Worm (Caenorhabditis elegans): ENCODE results near the gene T22C8.4.

Gene T22C8.4

ce11 chrII:8625163-8625562 is 1.9 kb upstream of the T22C8.4 start, which contains the start of gene sptf-2 (continued):
- TF ChIP-seq nhr-28 (tag; optimal IDR thresholded peaks at IDR 0.05): peak; percentile 92

- TF ChIP-seq nhr-28 (tag; optimal IDR thresholded peaks at IDR 0.05) (peak; percentile 14), unc-130 (GFP tag; optimal IDR thresholded peaks at IDR 0.05) (no peak)
Observed at ce11 chrII:8621883-8622282, 1.4 kb downstream of the T22C8.4 start, which contains the start of gene T22C8.3. T22C8.3 (minus strand) TSS chrII:8621983.

ce11 chrII:8617516-8617915 is 5.8 kb downstream of the T22C8.4 start, which contains the start of gene chhy-1:
chhy-1 (minus strand) TSS chrII:8617616.
- TF ChIP-seq F37D6.2 (tag; optimal IDR thresholded peaks at IDR 0.05) (no peak), gei-8 (GFP tag; optimal IDR thresholded peaks at IDR 0.05) (no peak), daf-8 (GFP tag; IDR thresholded peaks at IDR 0.05) (no peak), Y5F2A.4 (GFP tag; optimal IDR thresholded peaks at IDR 0.05) (no peak)

DNA sequence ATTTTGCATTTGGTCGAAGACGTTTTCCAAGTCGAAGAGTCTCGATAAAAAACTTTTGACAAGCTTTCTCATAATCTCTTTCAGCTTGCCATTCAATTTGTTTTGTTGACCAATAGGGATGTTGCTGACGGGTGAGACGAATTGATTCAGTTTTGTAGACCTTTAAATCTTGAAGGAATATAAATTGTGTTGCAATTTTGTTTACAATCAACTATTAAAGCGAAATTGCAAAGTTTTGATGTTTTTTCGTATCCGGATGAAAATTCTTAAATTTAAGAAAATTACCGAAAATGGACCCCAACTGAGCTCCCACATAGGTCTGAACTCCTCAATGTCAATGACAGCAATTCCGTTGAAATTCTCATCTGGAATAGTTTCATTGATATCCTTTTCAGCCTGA is 7.1 kb downstream of the T22C8.4 start:
- TF ChIP-seq spr-1 (tag; optimal IDR thresholded peaks at IDR 0.05): no peak
- no peak for TF ChIP-seq nhr-6 (tag; optimal IDR thresholded peaks at IDR 0.05)
- TF ChIP-seq mxl-3 (GFP tag; optimal IDR thresholded peaks at IDR 0.05): no peak
- peak in 1 of 2 experiments; percentile 91 for TF ChIP-seq unc-62 (GFP tag; optimal IDR thresholded peaks at IDR 0.05 in 1 of 2)
- TF ChIP-seq unc-62 (tag; optimal IDR thresholded peaks at IDR 0.05): no peak
- no peak for TF ChIP-seq sdz-12 (GFP tag; optimal IDR thresholded peaks at IDR 0.05)

DNA sequence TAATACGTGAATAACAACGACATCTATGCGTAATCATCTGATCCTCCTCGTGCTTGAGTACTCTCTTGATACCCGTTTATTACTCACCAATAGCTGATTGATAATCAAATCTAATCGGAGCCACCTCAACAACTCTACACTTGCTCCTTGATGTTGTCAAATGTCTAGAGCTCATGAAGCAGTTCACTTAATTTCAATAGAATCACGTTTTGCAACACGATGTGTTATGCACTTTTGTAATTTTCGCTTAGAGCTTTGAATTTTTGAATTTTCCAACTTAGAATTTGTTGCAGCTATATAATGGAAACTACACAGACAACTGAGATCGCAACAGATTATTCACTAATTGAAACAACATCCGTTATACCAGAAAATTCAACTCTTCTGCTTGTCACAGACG is 10.8 kb downstream of the T22C8.4 start, which contains the start of gene T22C8.1:
Gene T22C8.1 (plus strand): TSS at position 301 of the 400 bp plus-strand sequence.
- TF ChIP-seq lin-38 (GFP tag; IDR thresholded peaks at IDR 0.05): no peak
- TF ChIP-seq Y5F2A.4 (GFP tag; optimal IDR thresholded peaks at IDR 0.05): no peak
- no peak for TF ChIP-seq cey-2 (tag; optimal IDR thresholded peaks at IDR 0.05; ENCODE audit: borderline replicate concordance, insufficient read depth)
- TF ChIP-seq lin-15B (tag; optimal IDR thresholded peaks at IDR 0.05): no peak
- no peak for TF ChIP-seq R02D3.7 (tag; optimal IDR thresholded peaks at IDR 0.05)
- TF ChIP-seq snpc-1.2 (GFP tag; IDR thresholded peaks at IDR 0.05): no peak
- no peak for TF ChIP-seq Y105C5A.15 (GFP tag; IDR thresholded peaks at IDR 0.05)
- no peak for TF ChIP-seq duxl-1 (tag; optimal IDR thresholded peaks at IDR 0.05; ENCODE audit: poor library complexity)
- no peak for TF ChIP-seq hlh-30 (tag; optimal IDR thresholded peaks at IDR 0.05; ENCODE audit: insufficient read depth)
- no peak for TF ChIP-seq T26A8.4 (GFP tag; IDR thresholded peaks at IDR 0.05)
- no peak for TF ChIP-seq F37D6.2 (tag; optimal IDR thresholded peaks at IDR 0.05)
- TF ChIP-seq zag-1 (tag; optimal IDR thresholded peaks at IDR 0.05): no peak
- no peak for TF ChIP-seq lin-13 (GFP tag; optimal IDR thresholded peaks at IDR 0.05)
- TF ChIP-seq zip-2 (tag; optimal IDR thresholded peaks at IDR 0.05): no peak
- no peak for TF ChIP-seq nhr-48 (tag; optimal IDR thresholded peaks at IDR 0.05)
- TF ChIP-seq hif-1 (tag; optimal IDR thresholded peaks at IDR 0.05): no peak
- TF ChIP-seq daf-16 (GFP tag; optimal IDR thresholded peaks at IDR 0.05): no peak
- TF ChIP-seq daf-16 (tag; optimal IDR thresholded peaks at IDR 0.05): no peak
- no peak for TF ChIP-seq D1046.2 (GFP tag; IDR thresholded peaks at IDR 0.05)
- no peak for TF ChIP-seq egl-43 (GFP tag; IDR thresholded peaks at IDR 0.05)

- TF ChIP-seq tra-1 (GFP tag; IDR thresholded peaks at IDR 0.05) (no peak), ceh-82 (tag; optimal IDR thresholded peaks at IDR 0.05) (no peak), dve-1 (tag; optimal IDR thresholded peaks at IDR 0.05; ENCODE audit: insufficient read depth) (no peak), mep-1 (tag; optimal IDR thresholded peaks at IDR 0.05) (no peak), mxl-2 (GFP tag; conservative IDR thresholded peaks at IDR 0.05) (no peak), F37D6.2 (tag; optimal IDR thresholded peaks at IDR 0.05) (no peak), nhr-11 (tag; optimal IDR thresholded peaks at IDR 0.05) (no peak), nhr-48 (tag; optimal IDR thresholded peaks at IDR 0.05) (no peak), daf-16 (GFP tag; optimal IDR thresholded peaks at IDR 0.05) (no peak), daf-16 (tag; optimal IDR thresholded peaks at IDR 0.05) (no peak), mdl-1 (tag; optimal IDR thresholded peaks at IDR 0.05) (no peak), dmd-8 (GFP tag; IDR thresholded peaks at IDR 0.05) (no peak)
Observed at ce11 chrII:8611330-8611729, 12.0 kb downstream of the T22C8.4 start.

All from whole organism, L4 larva.